Fruit fly (Drosophila melanogaster) whole organism, embryonic: ENCODE measurements around the gene CG32645.
A peak's percentile ranks its signal among the peaks of the same experiment; 100 is the strongest.

ENCODE experiments used
- Adf1 ChIP-seq: fragments of 200-800 bp; sonication (Bioruptor generic); IDR thresholded peaks from 2 replicates; pipeline ENCODE4 v1.3.6; 2022; ENCODE audit warnings: missing biosample characterization, missing genetic modification characterization
- Awh ChIP-seq: fragments of 200-800 bp; sonication (Bioruptor generic); IDR thresholded peaks from 2 replicates; pipeline ENCODE4, ENCODE4 v1.3.6; 2022; ENCODE audit warnings: missing biosample characterization, missing genetic modification characterization
- CG12391 ChIP-seq: fragments of 200-800 bp; sonication (Bioruptor generic); optimal IDR thresholded peaks from 3 replicates; lab custom pipeline; 2018; ENCODE audit warnings: missing biosample characterization, mild to moderate bottlenecking, missing genetic modification characterization, moderate library complexity
- CG12942 ChIP-seq: fragments of 200-800 bp; sonication (Bioruptor generic); optimal IDR thresholded peaks from 3 replicates; lab custom pipeline; 2016; ENCODE audit warnings: missing biosample characterization, missing genetic modification characterization
- CG13287 ChIP-seq: fragments of 200-800 bp; sonication (Bioruptor generic); IDR thresholded peaks from 2 replicates; pipeline ENCODE4 v1.3.6; 2022; ENCODE audit warnings: missing biosample characterization, missing genetic modification characterization; ENCODE audit not compliant: partially characterized antibody
- CG13775 ChIP-seq: fragments of 200-800 bp; sonication (Bioruptor generic); optimal IDR thresholded peaks from 3 replicates; lab custom pipeline; 2017; ENCODE audit warnings: missing biosample characterization, mild to moderate bottlenecking, missing genetic modification characterization
- CG1602 ChIP-seq: fragments of 200-800 bp; sonication (Bioruptor generic); optimal IDR thresholded peaks from 3 replicates; lab custom pipeline; 2016; ENCODE audit warnings: missing biosample characterization, missing genetic modification characterization
- CG17359 ChIP-seq: fragments of 200-800 bp; sonication (Bioruptor generic); optimal IDR thresholded peaks from 3 replicates; lab custom pipeline; 2018; ENCODE audit warnings: missing biosample characterization, mild to moderate bottlenecking, missing genetic modification characterization, moderate library complexity
- CG2199 ChIP-seq: fragments of 200-800 bp; sonication (Bioruptor generic); IDR thresholded peaks from 3 replicates; pipeline ENCODE4 v1.3.6; 2022; ENCODE audit warnings: missing biosample characterization, missing genetic modification characterization
- CG3163 ChIP-seq: fragments of 200-800 bp; sonication (Bioruptor generic); optimal IDR thresholded peaks from 3 replicates; lab custom pipeline; 2016; ENCODE audit warnings: missing biosample characterization, missing genetic modification characterization
- CG32767 ChIP-seq: fragments of 200-800 bp; sonication (Bioruptor generic); IDR thresholded peaks from 2 replicates; pipeline ENCODE4 v1.3.6; 2022; ENCODE audit warnings: missing biosample characterization, missing genetic modification characterization
- CG33213 ChIP-seq: fragments of 200-800 bp; sonication (Bioruptor generic); optimal IDR thresholded peaks from 3 replicates; lab custom pipeline; 2016; ENCODE audit warnings: missing biosample characterization, missing genetic modification characterization
- CG4617 ChIP-seq: fragments of 200-800 bp; sonication (Bioruptor generic); optimal IDR thresholded peaks from 3 replicates; lab custom pipeline; 2016; ENCODE audit warnings: missing biosample characterization, missing genetic modification characterization, borderline replicate concordance
- CG4854 ChIP-seq: fragments of 200-800 bp; sonication (Bioruptor generic); optimal IDR thresholded peaks from 2 replicates; lab custom pipeline; 2016; ENCODE audit warnings: missing biosample characterization, missing genetic modification characterization, inconsistent platforms
- CG5953 ChIP-seq: fragments of 200-800 bp; sonication (Bioruptor generic); IDR thresholded peaks from 2 replicates; pipeline ENCODE4 v1.3.6; 2022; ENCODE audit warnings: missing biosample characterization, missing genetic modification characterization
- CG6175 ChIP-seq: fragments of 200-800 bp; sonication (Bioruptor generic); IDR thresholded peaks from 3 replicates; pipeline ENCODE4 v1.3.6; 2022; ENCODE audit warnings: missing biosample characterization, missing genetic modification characterization
- D19B ChIP-seq: fragments of 200-800 bp; sonication (Bioruptor generic); optimal IDR thresholded peaks from 2 replicates; lab custom pipeline; 2017; ENCODE audit warnings: missing biosample characterization, mild to moderate bottlenecking, missing genetic modification characterization
- Dip2 ChIP-seq: fragments of 200-800 bp; sonication (Bioruptor generic); IDR thresholded peaks from 2 replicates; pipeline ENCODE4 v1.3.6; 2022; ENCODE audit warnings: missing biosample characterization, missing genetic modification characterization
- Dll ChIP-seq: fragments of 200-800 bp; sonication (Bioruptor generic); IDR thresholded peaks from 4 replicates; pipeline ENCODE4 v1.3.6; 2022; ENCODE audit warnings: missing biosample characterization, missing genetic modification characterization; ENCODE audit not compliant: partially characterized antibody
- Ets97D ChIP-seq: fragments of 200-800 bp; sonication (Bioruptor generic); optimal IDR thresholded peaks from 3 replicates; lab custom pipeline; 2016; ENCODE audit warnings: missing biosample characterization, missing genetic modification characterization
- Jarid2 ChIP-seq: fragments of 200-800 bp; sonication (Bioruptor generic); optimal IDR thresholded peaks from 3 replicates; lab custom pipeline; 2017; ENCODE audit warnings: mild to moderate bottlenecking, missing biosample characterization, missing genetic modification reagents, missing genetic modification characterization
- Med ChIP-seq: fragments of 200-800 bp; sonication (Bioruptor generic); peaks from one replicate; lab custom pipeline; 2016; ENCODE audit warnings: missing biosample characterization, missing genetic modification characterization, mild to moderate bottlenecking, inconsistent platforms, moderate library complexity
- Mrtf ChIP-seq: fragments of 200-800 bp; sonication (Bioruptor generic); IDR thresholded peaks from 3 replicates; pipeline ENCODE4 v1.3.6; 2022; ENCODE audit warnings: missing biosample characterization, missing genetic modification characterization
- NC2β ChIP-seq: fragments of 200-800 bp; sonication (Bioruptor generic); optimal IDR thresholded peaks from 2 replicates; lab custom pipeline; 2016; ENCODE audit warnings: missing biosample characterization, missing genetic modification characterization
- NfI ChIP-seq: fragments of 200-800 bp; sonication (Bioruptor generic); optimal IDR thresholded peaks from 3 replicates; lab custom pipeline; 2018; ENCODE audit warnings: missing biosample characterization, mild to moderate bottlenecking, missing genetic modification characterization, moderate library complexity
- Sox100B ChIP-seq: fragments of 200-800 bp; sonication (Bioruptor generic); optimal IDR thresholded peaks from 3 replicates; lab custom pipeline; 2018; ENCODE audit warnings: missing biosample characterization, mild to moderate bottlenecking, missing genetic modification characterization
- Spps ChIP-seq: fragments of 200-800 bp; sonication (Bioruptor generic); optimal IDR thresholded peaks from 2 replicates; lab custom pipeline; 2018; ENCODE audit warnings: missing biosample characterization, mild to moderate bottlenecking, missing genetic modification characterization
- Tbp ChIP-seq: fragments of >200 bp; optimal IDR thresholded peaks from 2 replicates; lab custom pipeline; 2018; ENCODE audit warnings: missing biosample characterization, missing genetic modification characterization
- abd-A ChIP-seq: fragments of 200-800 bp; sonication (Bioruptor generic); optimal IDR thresholded peaks from 3 replicates; lab custom pipeline; 2019; ENCODE audit warnings: missing biosample characterization, mild to moderate bottlenecking, missing genetic modification characterization, moderate library complexity
- ara ChIP-seq: fragments of 200-800 bp; sonication (Bioruptor generic); IDR thresholded peaks from 2 replicates; pipeline ENCODE4 v1.3.6; 2022; ENCODE audit warnings: missing biosample characterization, missing genetic modification characterization
- bigmax ChIP-seq: fragments of 200-800 bp; sonication (Bioruptor generic); optimal IDR thresholded peaks from 2 replicates; lab custom pipeline; 2018; ENCODE audit warnings: missing biosample characterization, mild to moderate bottlenecking, missing genetic modification characterization
- chinmo ChIP-seq: fragments of 200-800 bp; sonication (Bioruptor generic); IDR thresholded peaks from 4 replicates; pipeline ENCODE4 v1.3.6; 2022; ENCODE audit warnings: missing biosample characterization, missing genetic modification characterization; ENCODE audit not compliant: partially characterized antibody
- chn ChIP-seq: fragments of 200-800 bp; sonication (Bioruptor generic); optimal IDR thresholded peaks from 2 replicates; lab custom pipeline; 2016; ENCODE audit warnings: missing biosample characterization, missing genetic modification characterization
- danr ChIP-seq: fragments of 200-800 bp; sonication (Bioruptor generic); IDR thresholded peaks from 2 replicates; pipeline ENCODE4 v1.3.6; 2022; ENCODE audit warnings: missing biosample characterization, missing genetic modification characterization
- dpn ChIP-seq, 2 experiments: fragments of 200-800 bp; sonication (Bioruptor generic); optimal IDR thresholded peaks; 3 replicates each; lab custom pipeline; 2016; ENCODE audit warnings: missing biosample characterization in 2 of 2, missing genetic modification characterization in 2 of 2
- eve ChIP-seq, 2 experiments: fragments of >200 bp; optimal IDR thresholded peaks; 2 replicates each; lab custom pipeline; 2017; ENCODE audit warnings: missing biosample characterization in 2 of 2, missing genetic modification characterization in 2 of 2
- eyg ChIP-seq: fragments of 200-800 bp; sonication (Bioruptor generic); optimal IDR thresholded peaks from 3 replicates; lab custom pipeline; 2016; ENCODE audit warnings: missing biosample characterization, missing genetic modification characterization
- fd102C ChIP-seq: fragments of 200-800 bp; sonication (Bioruptor generic); optimal IDR thresholded peaks from 2 replicates; lab custom pipeline; 2018; ENCODE audit warnings: missing biosample characterization, mild to moderate bottlenecking, missing genetic modification characterization, moderate library complexity
- insv ChIP-seq, 2 experiments: fragments of 200-800 bp; sonication (Bioruptor generic); optimal IDR thresholded peaks; 3 replicates each; lab custom pipeline; 2016 to 2018; ENCODE audit warnings: missing biosample characterization in 2 of 2, missing genetic modification characterization in 2 of 2
- ken ChIP-seq: fragments of 200-800 bp; sonication (Bioruptor generic); IDR thresholded peaks from 3 replicates; pipeline ENCODE4 v1.3.6; 2022; ENCODE audit warnings: missing biosample characterization, missing genetic modification characterization
- maf-S ChIP-seq: fragments of 200-800 bp; sonication (Bioruptor generic); optimal IDR thresholded peaks from 2 replicates; lab custom pipeline; 2016; ENCODE audit warnings: missing biosample characterization, missing genetic modification characterization
- nmo ChIP-seq: fragments of 200-800 bp; sonication (Bioruptor generic); optimal IDR thresholded peaks from 2 replicates; lab custom pipeline; 2018; ENCODE audit warnings: missing biosample characterization, mild to moderate bottlenecking, missing genetic modification characterization, moderate library complexity
- odd ChIP-seq: fragments of 200-800 bp; sonication (Bioruptor generic); optimal IDR thresholded peaks from 2 replicates; lab custom pipeline; 2017; ENCODE audit warnings: missing biosample characterization, mild to moderate bottlenecking, missing genetic modification characterization
- onecut ChIP-seq: fragments of 200-800 bp; sonication (Bioruptor generic); IDR thresholded peaks from 2 replicates; pipeline ENCODE4 v1.3.6; 2022; ENCODE audit warnings: missing biosample characterization, missing genetic modification characterization
- pita ChIP-seq: fragments of 200-800 bp; sonication (Bioruptor generic); optimal IDR thresholded peaks from 2 replicates; lab custom pipeline; 2017; ENCODE audit warnings: missing biosample characterization, mild to moderate bottlenecking, missing genetic modification characterization
- prd ChIP-seq, 3 experiments: fragments of >200 bp in 2 of 3; fragments of 200-800 bp in 1 of 3; sonication (Bioruptor generic) in 1 of 3; optimal IDR thresholded peaks in 2 of 3; IDR thresholded peaks in 1 of 3; 2 replicates in 2 of 3; 3 replicates in 1 of 3; pipeline versions ENCODE4 v1.3.6 to Lab custom; 2017 to 2022; ENCODE audit warnings: missing biosample characterization in 1 of 3, missing genetic modification characterization in 1 of 3
- slp2 ChIP-seq: fragments of 200-800 bp; sonication (Bioruptor generic); optimal IDR thresholded peaks from 2 replicates; lab custom pipeline; 2016; ENCODE audit warnings: missing biosample characterization, missing genetic modification characterization
- tll ChIP-seq, 2 experiments: fragments of 200-800 bp in 1 of 2; fragments of >200 bp in 1 of 2; sonication (Bioruptor generic) in 1 of 2; optimal IDR thresholded peaks; 2 replicates each; lab custom pipeline; 2017 to 2019; ENCODE audit warnings: missing biosample characterization in 2 of 2, missing genetic modification characterization in 2 of 2, mild to moderate bottlenecking in 1 of 2, moderate library complexity in 1 of 2
- wor ChIP-seq: fragments of 200-800 bp; sonication (Bioruptor generic); IDR thresholded peaks from 2 replicates; pipeline ENCODE4 v1.3.6; 2022; ENCODE audit warnings: missing biosample characterization, missing genetic modification characterization
- z ChIP-seq: fragments of 200-800 bp; sonication (Bioruptor generic); IDR thresholded peaks from 3 replicates; pipeline ENCODE4 v1.3.6; 2022; ENCODE audit warnings: missing biosample characterization, missing genetic modification characterization
- zfh2 ChIP-seq: fragments of 200-800 bp; sonication (Bioruptor generic); optimal IDR thresholded peaks from 2 replicates; lab custom pipeline; 2016; ENCODE audit warnings: missing biosample characterization, missing genetic modification characterization

The CG32645 gene

dm6 chrX:13114861-13115260 lies 24.1 kb upstream of the CG32645 start, which contains the start of gene CG42237 (continued):
- no peak for TF ChIP-seq Tbp (GFP tag; lab: Kevin White, UChicago)
- no peak for TF ChIP-seq danr (GFP tag; lab: Robert Waterston, UW)
- no peak for TF ChIP-seq Dip2 (GFP tag; lab: Robert Waterston, UW)
- no peak for TF ChIP-seq tll (GFP tag; optimal IDR thresholded peaks at IDR 0.05; lab: Kevin White, UChicago)
- TF ChIP-seq Ets97D (GFP tag; lab: Kevin White, UChicago): no peak
- no peak for TF ChIP-seq eyg (GFP tag; lab: Kevin White, UChicago)
- TF ChIP-seq CG33213 (GFP tag; lab: Kevin White, UChicago): no peak
- no peak for TF ChIP-seq CG12391
- no peak for TF ChIP-seq Spps (tag; lab: Kevin White, UChicago)
- TF ChIP-seq Adf1 (GFP tag; lab: Robert Waterston, UW): peak; percentile 48; the same call in 1 of the 2 replicates
- TF ChIP-seq prd (optimal IDR thresholded peaks at IDR 0.05; lab: Kevin White, UChicago): no peak
- TF ChIP-seq prd (GFP tag; IDR thresholded peaks at IDR 0.05; lab: Robert Waterston, UW): no peak
- no peak for TF ChIP-seq CG3163 (GFP tag; lab: Kevin White, UChicago)
- TF ChIP-seq odd (GFP tag; lab: Kevin White, UChicago): no peak
- peak; percentile 29; the same call in 1 of the 2 replicates for TF ChIP-seq onecut
- TF ChIP-seq eve (GFP tag; optimal IDR thresholded peaks at IDR 0.05; lab: Kevin White, UChicago): no peak
- no peak for TF ChIP-seq CG5953
- no peak for TF ChIP-seq abd-A (tag; lab: Kevin White, UChicago)
- no peak for TF ChIP-seq fd102C (GFP tag; lab: Kevin White, UChicago)
- no peak for TF ChIP-seq CG17359 (tag; lab: Kevin White, UChicago)
- no peak for TF ChIP-seq slp2 (GFP tag; lab: Kevin White, UChicago)
- no peak for TF ChIP-seq insv (GFP tag; optimal IDR thresholded peaks at IDR 0.05; lab: Kevin White, UChicago)
- TF ChIP-seq CG4854 (GFP tag; lab: Kevin White, UChicago): no peak
- no peak for TF ChIP-seq CG2199 (GFP tag; lab: Robert Waterston, UW)
- no peak for TF ChIP-seq wor
- 0 out of 2 replicates have a peak, but pooled peaks have one; percentile 10 for TF ChIP-seq CG13287 (GFP tag; lab: Robert Waterston, UW)
- TF ChIP-seq CG32767: no peak
- no peak for TF ChIP-seq dpn (GFP tag; optimal IDR thresholded peaks at IDR 0.05; lab: Kevin White, UChicago)
- TF ChIP-seq D19B (GFP tag; lab: Kevin White, UChicago): peak; percentile 53
- no peak for TF ChIP-seq CG12942 (GFP tag; lab: Kevin White, UChicago)
- no peak for TF ChIP-seq NC2β (GFP tag; lab: Kevin White, UChicago)
- TF ChIP-seq CG4617 (GFP tag; lab: Kevin White, UChicago): no peak
- peak; percentile 64; the same call in 1 of the 4 replicates for TF ChIP-seq chinmo (GFP tag; lab: Robert Waterston, UW)
- TF ChIP-seq chn (GFP tag; lab: Kevin White, UChicago): no peak
- 0 out of 3 replicates have a peak, but pooled peaks have one; percentile 19 for TF ChIP-seq ken (GFP tag; lab: Robert Waterston, UW)
- TF ChIP-seq bigmax (GFP tag; lab: Kevin White, UChicago): no peak
- peak; percentile 4 for TF ChIP-seq Jarid2 (GFP tag; lab: Kevin White, UChicago)
- TF ChIP-seq zfh2 (GFP tag; lab: Kevin White, UChicago): no peak
- peak; percentile 39; the same call in 1 of the 3 replicates for TF ChIP-seq CG6175
- TF ChIP-seq ara: 0 out of 2 replicates have a peak, but pooled peaks have one; percentile 31
- no peak for TF ChIP-seq maf-S (GFP tag; lab: Kevin White, UChicago)
- no peak for TF ChIP-seq Sox100B
- no peak for TF ChIP-seq CG1602 (GFP tag; lab: Kevin White, UChicago)
- TF ChIP-seq CG13775 (GFP tag; lab: Kevin White, UChicago): no peak
- no peak for TF ChIP-seq z (GFP tag; lab: Robert Waterston, UW)
- TF ChIP-seq Awh (GFP tag; lab: Robert Waterston, UW): no peak
- no peak for TF ChIP-seq NfI (GFP tag; lab: Kevin White, UChicago)
- no peak for TF ChIP-seq Mrtf
- TF ChIP-seq nmo: no peak
- peak; percentile 72 for TF ChIP-seq Med (GFP tag; lab: Kevin White, UChicago)
- TF ChIP-seq Dll: no peak
- TF ChIP-seq pita (GFP tag; lab: Kevin White, UChicago): no peak
